Fruit fly (Drosophila melanogaster): ENCODE results near the gene CG34302.

CG34302 gene

DNA sequence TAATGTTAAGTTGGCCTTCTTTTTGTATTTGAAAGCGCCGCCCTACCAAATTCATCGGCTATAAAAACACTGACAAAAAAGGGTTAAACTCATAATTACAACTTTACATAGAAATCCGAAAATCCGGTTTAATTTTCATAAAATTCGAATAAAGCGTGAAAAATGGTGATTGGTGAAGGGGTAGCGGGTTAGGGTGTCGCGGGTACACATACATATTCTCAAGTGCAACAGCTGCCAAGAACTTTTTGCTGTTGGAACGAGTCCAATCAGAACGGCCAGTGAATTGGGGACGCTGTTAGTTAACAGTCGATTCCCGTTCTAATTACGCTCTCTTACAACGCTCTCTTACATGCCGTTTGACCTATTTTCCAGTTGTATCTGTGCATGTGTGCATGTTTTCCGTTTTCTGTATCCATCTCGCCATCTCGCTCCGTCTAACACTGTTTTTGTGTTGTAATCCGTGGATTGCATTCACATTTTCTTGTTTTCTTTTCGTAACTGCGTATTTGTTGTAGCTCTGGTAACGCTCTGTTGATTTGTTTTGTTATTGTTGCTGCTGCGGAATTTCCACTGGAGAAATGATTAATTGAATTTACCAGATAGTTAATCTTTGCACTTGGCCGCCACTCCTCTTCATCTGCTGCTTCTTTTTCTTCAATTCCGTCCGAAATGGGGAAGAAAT is 48.7 kb upstream of the CG34302 start (continued):
- TF ChIP-seq esg (GFP tag; conservative IDR thresholded peaks at IDR 0.05) (no peak), slbo (GFP tag; IDR thresholded peaks at IDR 0.05) (peak; percentile 41; the same call in 1 of the 2 replicates), CG10959 (GFP tag; IDR thresholded peaks at IDR 0.05) (no peak), hb (GFP tag; IDR thresholded peaks at IDR 0.05; ENCODE audit: partially characterized antibody) (no peak), danr (GFP tag; IDR thresholded peaks at IDR 0.05) (no peak), CG13287 (GFP tag; IDR thresholded peaks at IDR 0.05; ENCODE audit: partially characterized antibody) (no peak), CG31365 (tag; optimal IDR thresholded peaks at IDR 0.05) (no peak), Meics (GFP tag; optimal IDR thresholded peaks at IDR 0.05) (no peak), CG2202 (tag; optimal IDR thresholded peaks at IDR 0.05) (no peak), ham (GFP tag; IDR thresholded peaks at IDR 0.05) (no peak), CG4617 (GFP tag; optimal IDR thresholded peaks at IDR 0.05; ENCODE audit: borderline replicate concordance) (no peak), pfk (GFP tag; optimal IDR thresholded peaks at IDR 0.05) (no peak), ken (GFP tag; IDR thresholded peaks at IDR 0.05) (peak; percentile 20; the same call in 1 of the 3 replicates), NC2β (GFP tag; optimal IDR thresholded peaks at IDR 0.05) (no peak), row (GFP tag; IDR thresholded peaks at IDR 0.05) (peak; percentile 44; the same call in 2 of the 3 replicates), dm (GFP tag; optimal IDR thresholded peaks at IDR 0.05) (no peak), bbx (GFP tag; IDR thresholded peaks at IDR 0.05; ENCODE audit: partially characterized antibody) (no peak), Doc2 (GFP tag; IDR thresholded peaks at IDR 0.05) (no peak), Aef1 (GFP tag; IDR thresholded peaks at IDR 0.05) (no peak), CG10431 (GFP tag; optimal IDR thresholded peaks at IDR 0.05) (no peak), gfzf (GFP tag; optimal IDR thresholded peaks at IDR 0.05) (no peak), Bgb (GFP tag; IDR thresholded peaks at IDR 0.05; ENCODE audit: partially characterized antibody) (no peak), NfI (GFP tag; optimal IDR thresholded peaks at IDR 0.05) (no peak), sc (optimal IDR thresholded peaks at IDR 0.05) (no peak), sc (GFP tag; optimal IDR thresholded peaks at IDR 0.05) (no peak), bab2 (GFP tag; optimal IDR thresholded peaks at IDR 0.05) (no peak), CG11723 (GFP tag; optimal IDR thresholded peaks at IDR 0.05) (no peak), fu2 (GFP tag; optimal IDR thresholded peaks at IDR 0.05) (no peak), MBD-R2 (GFP tag; IDR thresholded peaks at IDR 0.05) (no peak), dpn (GFP tag; optimal IDR thresholded peaks at IDR 0.05) (peak in 1 of 2 experiments; percentile 9), al (GFP tag; IDR thresholded peaks at IDR 0.05) (no peak), chif (GFP tag; optimal IDR thresholded peaks at IDR 0.05) (no peak), CG6765 (GFP tag; optimal IDR thresholded peaks at IDR 0.05) (peak; percentile 46), CG1647 (GFP tag; optimal IDR thresholded peaks at IDR 0.05) (no peak), Neu2 (GFP tag; optimal IDR thresholded peaks at IDR 0.05; ENCODE audit: borderline replicate concordance) (no peak), CG9932 (GFP tag; IDR thresholded peaks at IDR 0.05) (no peak), CG32772 (GFP tag; IDR thresholded peaks at IDR 0.05) (no peak), CG1529 (GFP tag; optimal IDR thresholded peaks at IDR 0.05) (no peak), HmgZ (tag; optimal IDR thresholded peaks at IDR 0.05) (no peak), HmgD (GFP tag; optimal IDR thresholded peaks at IDR 0.05) (no peak), CG4360 (GFP tag; IDR thresholded peaks at IDR 0.05) (peak; percentile 80), eve (GFP tag; optimal IDR thresholded peaks at IDR 0.05) (peak in 1 of 2 experiments; percentile 78), Hey (tag; optimal IDR thresholded peaks at IDR 0.05) (no peak), zen (tag; optimal IDR thresholded peaks at IDR 0.05) (no peak), psq (GFP tag; optimal IDR thresholded peaks at IDR 0.05) (no peak), pzg (GFP tag; optimal IDR thresholded peaks at IDR 0.05) (no peak), fd102C (GFP tag; optimal IDR thresholded peaks at IDR 0.05) (no peak), en (GFP tag; optimal IDR thresholded peaks at IDR 0.05) (no peak), CG3995 (GFP tag; optimal IDR thresholded peaks at IDR 0.05) (no peak), gsb (GFP tag; IDR thresholded peaks at IDR 0.05) (no peak), HLHmδ (GFP tag; optimal IDR thresholded peaks at IDR 0.05) (no peak)

Data from whole organism, embryonic.